Worm (Caenorhabditis elegans) whole organism, L3 larva: ENCODE data around the gene K01F9.2.

ENCODE experiments used
- R02D3.7 ChIP-seq: fragments of 150-350 bp; optimal IDR thresholded peaks from 2 replicates; lab custom pipeline; 2014; ENCODE audit warnings: missing biosample characterization, missing genetic modification characterization
- ZK546.5 ChIP-seq: sonication (generic microtip); optimal IDR thresholded peaks from 2 replicates; lab custom pipeline; 2017; ENCODE audit warnings: missing biosample characterization, missing genetic modification characterization
- aly-2 ChIP-seq: fragments of 150-350 bp; optimal IDR thresholded peaks from 2 replicates; lab custom pipeline; 2014; ENCODE audit warnings: missing biosample characterization, missing genetic modification characterization
- ama-1 ChIP-seq: fragments of 150-350 bp; optimal IDR thresholded peaks from 2 replicates; lab custom pipeline; 2018
- ceh-16 ChIP-seq: sonication (generic microtip); optimal IDR thresholded peaks from 2 replicates; lab custom pipeline; 2017; ENCODE audit warnings: missing biosample characterization, missing genetic modification characterization
- ceh-28 ChIP-seq: fragments of 150-350 bp; optimal IDR thresholded peaks from 2 replicates; lab custom pipeline; 2014; ENCODE audit warnings: missing biosample characterization, missing genetic modification reagents, missing genetic modification characterization
- ceh-82 ChIP-seq: fragments of 150-350 bp; optimal IDR thresholded peaks from 2 replicates; lab custom pipeline; 2014; ENCODE audit warnings: missing biosample characterization, missing genetic modification characterization
- daf-12 ChIP-seq: fragments of 150-350 bp; optimal IDR thresholded peaks from 2 replicates; lab custom pipeline; 2014; ENCODE audit warnings: missing biosample characterization, missing genetic modification reagents, missing genetic modification characterization
- egl-27 ChIP-seq: sonication (generic microtip); optimal IDR thresholded peaks from 4 replicates; lab custom pipeline; 2017; ENCODE audit warnings: missing biosample characterization, missing genetic modification reagents, missing genetic modification characterization
- egl-5 ChIP-seq: fragments of 150-350 bp; optimal IDR thresholded peaks from 2 replicates; lab custom pipeline; 2017; ENCODE audit warnings: missing biosample characterization, missing genetic modification reagents, missing genetic modification characterization, inconsistent platforms
- elt-1 ChIP-seq: fragments of 150-350 bp; optimal IDR thresholded peaks from 2 replicates; lab custom pipeline; 2014; ENCODE audit warnings: missing biosample characterization, missing genetic modification characterization
- elt-2 ChIP-seq: sonication (generic microtip); optimal IDR thresholded peaks from 2 replicates; lab custom pipeline; 2016; ENCODE audit warnings: missing genetic modification reagents, mild to moderate bottlenecking, missing genetic modification characterization, missing compliant biosample characterization
- elt-3 ChIP-seq, 3 experiments: fragments of 150-350 bp in 1 of 3; sonication (generic microtip) in 2 of 3; optimal IDR thresholded peaks; 2 replicates in 2 of 3; 4 replicates in 1 of 3; lab custom pipeline; 2014 to 2017; ENCODE audit warnings: missing biosample characterization in 3 of 3, missing genetic modification characterization in 3 of 3
- eor-1 ChIP-seq, 2 experiments: fragments of 150-350 bp; optimal IDR thresholded peaks; 2 replicates each; lab custom pipeline; 2014 to 2018; ENCODE audit warnings: missing biosample characterization in 2 of 2, missing genetic modification characterization in 2 of 2
- fkh-10 ChIP-seq: sonication (generic microtip); optimal IDR thresholded peaks from 2 replicates; lab custom pipeline; 2017; ENCODE audit warnings: missing biosample characterization, missing genetic modification reagents, missing genetic modification characterization
- fkh-2 ChIP-seq: fragments of 150-350 bp; optimal IDR thresholded peaks from 2 replicates; lab custom pipeline; 2014; ENCODE audit warnings: missing biosample characterization, missing genetic modification reagents, missing genetic modification characterization
- fos-1 ChIP-seq: fragments of 150-350 bp; optimal IDR thresholded peaks from 2 replicates; lab custom pipeline; 2014; ENCODE audit warnings: missing biosample characterization, missing genetic modification characterization
- hmg-11 ChIP-seq: sonication (generic microtip); optimal IDR thresholded peaks from 2 replicates; lab custom pipeline; 2016; ENCODE audit warnings: missing genetic modification characterization, missing compliant biosample characterization
- jun-1 ChIP-seq: fragments of 150-350 bp; optimal IDR thresholded peaks from 2 replicates; lab custom pipeline; 2014; ENCODE audit warnings: missing biosample characterization, missing genetic modification reagents, missing genetic modification characterization
- lin-15B ChIP-seq: fragments of 150-350 bp; optimal IDR thresholded peaks from 2 replicates; lab custom pipeline; 2014; ENCODE audit warnings: missing biosample characterization, missing genetic modification characterization
- lin-39 ChIP-seq: fragments of 150-350 bp; optimal IDR thresholded peaks from 2 replicates; lab custom pipeline; 2018; ENCODE audit warnings: missing biosample characterization, missing genetic modification reagents, missing genetic modification characterization
- lsy-12 ChIP-seq: sonication (generic microtip); optimal IDR thresholded peaks from 2 replicates; lab custom pipeline; 2016; ENCODE audit warnings: mild to moderate bottlenecking, missing genetic modification characterization, missing compliant biosample characterization
- mdl-1 ChIP-seq: fragments of 150-350 bp; optimal IDR thresholded peaks from 2 replicates; lab custom pipeline; 2014; ENCODE audit warnings: missing biosample characterization, missing genetic modification characterization
- mml-1 ChIP-seq: fragments of 150-350 bp; sonication (generic microtip); optimal IDR thresholded peaks from 3 replicates; lab custom pipeline; 2014; ENCODE audit warnings: missing biosample characterization, missing genetic modification characterization
- nfya-1 ChIP-seq: sonication (generic microtip); optimal IDR thresholded peaks from 2 replicates; lab custom pipeline; 2017; ENCODE audit warnings: missing genetic modification characterization, mild to moderate bottlenecking, missing compliant biosample characterization, antibody characterized with exemption, moderate library complexity; ENCODE audit not compliant: insufficient read depth
- nhr-11 ChIP-seq: fragments of 150-350 bp; optimal IDR thresholded peaks from 2 replicates; lab custom pipeline; 2014; ENCODE audit warnings: missing biosample characterization, missing genetic modification characterization
- nhr-12 ChIP-seq: fragments of 150-350 bp; optimal IDR thresholded peaks from 2 replicates; lab custom pipeline; 2014; ENCODE audit warnings: missing biosample characterization, missing genetic modification characterization
- nhr-23 ChIP-seq: fragments of 150-350 bp; optimal IDR thresholded peaks from 2 replicates; lab custom pipeline; 2014; ENCODE audit warnings: missing biosample characterization, missing genetic modification reagents, missing genetic modification characterization
- nhr-25 ChIP-seq: sonication (generic microtip); optimal IDR thresholded peaks from 2 replicates; lab custom pipeline; 2017; ENCODE audit warnings: missing biosample characterization, missing genetic modification characterization
- nhr-28 ChIP-seq: fragments of 150-350 bp; optimal IDR thresholded peaks from 2 replicates; lab custom pipeline; 2014; ENCODE audit warnings: missing biosample characterization, missing genetic modification characterization
- nhr-43 ChIP-seq: sonication (generic microtip); optimal IDR thresholded peaks from 2 replicates; lab custom pipeline; 2016; ENCODE audit warnings: mild to moderate bottlenecking, missing genetic modification characterization, missing compliant biosample characterization; ENCODE audit not compliant: poor library complexity, severe bottlenecking
- nhr-67 ChIP-seq: fragments of 150-350 bp; optimal IDR thresholded peaks from 2 replicates; lab custom pipeline; 2014; ENCODE audit warnings: missing biosample characterization, missing genetic modification characterization
- nhr-76 ChIP-seq: fragments of 150-350 bp; sonication (generic microtip); optimal IDR thresholded peaks from 5 replicates; lab custom pipeline; 2014; ENCODE audit warnings: missing biosample characterization, missing genetic modification characterization
- nhr-77 ChIP-seq: fragments of 150-350 bp; optimal IDR thresholded peaks from 2 replicates; lab custom pipeline; 2014; ENCODE audit warnings: missing biosample characterization, missing genetic modification characterization
- pha-4 ChIP-seq: fragments of 150-350 bp; optimal IDR thresholded peaks from 2 replicates; lab custom pipeline; 2014; ENCODE audit warnings: missing biosample characterization, missing genetic modification reagents, missing genetic modification characterization
- pqm-1 ChIP-seq: fragments of 150-350 bp; optimal IDR thresholded peaks from 2 replicates; lab custom pipeline; 2017; ENCODE audit warnings: missing biosample characterization, missing genetic modification characterization, inconsistent platforms
- sea-2 ChIP-seq: fragments of 150-350 bp; sonication (generic microtip); optimal IDR thresholded peaks from 4 replicates; lab custom pipeline; 2014; ENCODE audit warnings: missing biosample characterization, missing genetic modification reagents, missing genetic modification characterization
- skn-1 ChIP-seq: fragments of 150-350 bp; optimal IDR thresholded peaks from 2 replicates; lab custom pipeline; 2014; ENCODE audit warnings: missing biosample characterization, missing genetic modification characterization
- snpc-4 ChIP-seq: fragments of 150-350 bp; optimal IDR thresholded peaks from 2 replicates; lab custom pipeline; 2014; ENCODE audit warnings: missing biosample characterization, missing genetic modification characterization
- tbx-2 ChIP-seq: sonication (generic microtip); optimal IDR thresholded peaks from 2 replicates; lab custom pipeline; 2016; ENCODE audit warnings: mild to moderate bottlenecking, missing genetic modification characterization, missing compliant biosample characterization
- unc-62 ChIP-seq: fragments of 150-350 bp; sonication (generic microtip); optimal IDR thresholded peaks from 4 replicates; lab custom pipeline; 2014; ENCODE audit warnings: missing biosample characterization, missing genetic modification reagents, missing genetic modification characterization
- zag-1 ChIP-seq: fragments of 150-350 bp; optimal IDR thresholded peaks from 2 replicates; lab custom pipeline; 2014; ENCODE audit warnings: missing biosample characterization, missing genetic modification characterization
- ztf-11 ChIP-seq: fragments of 150-350 bp; optimal IDR thresholded peaks from 2 replicates; lab custom pipeline; 2014; ENCODE audit warnings: missing biosample characterization, missing genetic modification characterization
- ztf-4 ChIP-seq: fragments of 150-350 bp; optimal IDR thresholded peaks from 2 replicates; lab custom pipeline; 2014; ENCODE audit warnings: missing biosample characterization, missing genetic modification characterization

Gene K01F9.2

DNA sequence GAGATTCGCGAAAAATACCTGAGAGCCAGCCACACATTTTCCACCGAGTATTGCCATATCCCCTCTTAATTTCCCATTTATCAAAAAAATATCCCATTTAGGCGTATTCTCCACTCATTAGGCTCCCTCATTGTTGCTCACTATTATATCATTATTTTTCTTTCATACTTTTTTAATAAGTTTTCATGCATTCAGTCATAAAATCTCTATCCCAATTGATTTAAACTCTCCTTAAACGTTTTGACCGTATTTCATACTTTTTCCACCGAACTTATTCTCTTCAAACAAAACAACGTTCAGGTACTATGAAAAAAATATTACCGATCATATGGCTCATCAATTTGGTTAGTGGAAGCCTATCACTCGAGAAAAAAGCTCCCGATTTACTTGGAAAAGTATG, 13.0 kb upstream of the K01F9.2 start, which contains the start of gene lnkn-1:
TSS of gene lnkn-1 (plus strand) at position 301 of the 400 bp plus-strand sequence.
- TF ChIP-seq nfya-1 (tag; lab: Kevin White, UChicago) (no peak), mdl-1 (tag; lab: Kevin White, UChicago) (no peak), skn-1 (tag; lab: Kevin White, UChicago) (no peak), nhr-25 (tag; lab: Kevin White, UChicago) (no peak), nhr-43 (tag; lab: Kevin White, UChicago) (no peak), sea-2 (GFP tag; lab: Kevin White, UChicago) (no peak), jun-1 (tag; lab: Kevin White, UChicago) (no peak), hmg-11 (tag; lab: Kevin White, UChicago) (no peak), fos-1 (no peak), zag-1 (tag; lab: Kevin White, UChicago) (no peak), pha-4 (no peak), ztf-11 (no peak), lin-39 (no peak), ceh-82 (tag; lab: Kevin White, UChicago) (no peak), R02D3.7 (no peak), nhr-76 (tag; lab: Kevin White, UChicago) (no peak), lin-15B (tag; lab: Kevin White, UChicago) (no peak), nhr-11 (no peak)

ce11 chrIII:8888956-8889355, 12.0 kb upstream of the K01F9.2 start, which contains the start of gene ZK637.14:
Gene ZK637.14, minus strand, starts transcription at chrIII:8889156.
- peak; percentile 65 for TF ChIP-seq pqm-1 (tag; lab: Kevin White, UChicago)
- TF ChIP-seq daf-12 (tag; lab: Kevin White, UChicago) = no peak
- TF ChIP-seq sea-2 (GFP tag; lab: Kevin White, UChicago) = no peak
- TF ChIP-seq egl-5 (tag; lab: Kevin White, UChicago) = peak; percentile 20
- TF ChIP-seq ceh-16 = no peak
- no peak for TF ChIP-seq egl-27
- TF ChIP-seq eor-1 (tag; optimal IDR thresholded peaks at IDR 0.05; lab: Kevin White, UChicago) = no peak
- peak; percentile 8 for TF ChIP-seq lin-39
- no peak for TF ChIP-seq mml-1 (tag; lab: Kevin White, UChicago)
- peak; percentile 26 for TF ChIP-seq hmg-11 (tag; lab: Kevin White, UChicago)
- peak; percentile 92 for TF ChIP-seq skn-1 (tag; lab: Kevin White, UChicago)
- peak; percentile 77 for TF ChIP-seq nfya-1 (tag; lab: Kevin White, UChicago)
- TF ChIP-seq fkh-2 = no peak
- peak; percentile 49 for TF ChIP-seq lin-15B (tag; lab: Kevin White, UChicago)
- no peak for TF ChIP-seq nhr-76 (tag; lab: Kevin White, UChicago)
- peak; percentile 59 for TF ChIP-seq pha-4
- peak; percentile 22 for TF ChIP-seq nhr-25 (tag; lab: Kevin White, UChicago)
- TF ChIP-seq aly-2 = no peak
- TF ChIP-seq elt-2 = peak; percentile 30
- TF ChIP-seq nhr-23 = peak; percentile 19
- TF ChIP-seq snpc-4 = peak; percentile 47
- TF ChIP-seq nhr-43 (tag; lab: Kevin White, UChicago) = no peak
- peak; percentile 41 for TF ChIP-seq jun-1 (tag; lab: Kevin White, UChicago)

DNA sequence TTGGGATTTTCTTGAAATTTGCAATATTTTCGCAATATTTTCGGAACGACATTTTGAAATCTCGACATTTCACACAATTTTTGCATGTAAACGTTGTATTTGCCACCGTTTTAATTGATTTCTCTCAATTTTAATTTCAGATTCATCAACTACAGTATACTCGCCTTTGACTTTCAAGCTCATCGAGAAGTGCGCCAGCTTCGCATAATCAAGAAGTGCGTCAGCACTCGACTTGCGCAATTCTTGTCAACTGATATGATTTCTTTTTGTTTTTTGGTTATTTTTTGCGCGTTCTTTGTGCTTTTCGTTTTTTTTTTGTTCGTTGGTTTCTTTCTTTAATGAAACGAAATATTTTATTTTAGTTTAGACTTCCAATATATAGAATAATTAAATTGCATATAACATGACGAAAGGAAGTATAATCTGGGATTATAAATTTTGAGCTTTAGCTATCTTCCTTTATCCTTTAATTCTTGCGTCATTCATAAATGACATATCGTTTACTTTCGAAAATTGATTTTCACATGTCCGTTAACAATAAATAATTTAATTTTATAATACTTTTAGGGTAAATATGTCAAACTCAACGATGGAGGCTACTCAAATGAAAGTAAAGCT, 10.4 kb upstream of the K01F9.2 start, which contains the start of gene famh-136:
TSS of gene famh-136 (plus strand) at position 568 of the 618 bp plus-strand sequence.
- TF ChIP-seq pha-4 (peak; percentile 95), ceh-82 (tag; lab: Kevin White, UChicago) (no peak), nhr-23 (no peak), daf-12 (tag; lab: Kevin White, UChicago) (no peak), nhr-43 (tag; lab: Kevin White, UChicago) (peak; percentile 82), elt-1 (tag; lab: Kevin White, UChicago) (no peak), nhr-28 (tag; lab: Kevin White, UChicago) (no peak), pqm-1 (tag; lab: Kevin White, UChicago) (peak; percentile 58), eor-1 (tag; optimal IDR thresholded peaks at IDR 0.05; lab: Kevin White, UChicago) (no peak), fos-1 (no peak), zag-1 (tag; lab: Kevin White, UChicago) (no peak), ztf-11 (no peak), ZK546.5 (tag; lab: Kevin White, UChicago) (no peak), nhr-77 (tag; lab: Kevin White, UChicago) (peak; percentile 22), nhr-25 (tag; lab: Kevin White, UChicago) (peak; percentile 14), tbx-2 (tag; lab: Kevin White, UChicago) (peak; percentile 69), nhr-11 (peak; percentile 68), snpc-4 (peak; percentile 88), elt-2 (peak; percentile 84), ama-1 (lab: Kevin White, UChicago) (no peak), ztf-4 (tag; lab: Kevin White, UChicago) (peak; percentile 9), lsy-12 (tag; lab: Kevin White, UChicago) (peak; percentile 57), fkh-2 (no peak), elt-3 (tag; optimal IDR thresholded peaks at IDR 0.05; lab: Kevin White, UChicago) (no peak), fkh-10 (GFP tag; lab: Kevin White, UChicago) (no peak), ceh-16 (no peak), nhr-12 (tag; lab: Kevin White, UChicago) (no peak), skn-1 (tag; lab: Kevin White, UChicago) (peak; percentile 47), ceh-28 (peak; percentile 71), mml-1 (tag; lab: Kevin White, UChicago) (no peak), egl-27 (no peak), nhr-67 (tag; lab: Kevin White, UChicago) (no peak), nfya-1 (tag; lab: Kevin White, UChicago) (peak; percentile 86), egl-5 (tag; lab: Kevin White, UChicago) (peak; percentile 23), lin-39 (peak; percentile 65), R02D3.7 (peak; percentile 48), unc-62 (no peak)
